Fruit fly (Drosophila melanogaster): ENCODE measurements around the gene CG2519.

CG2519 gene

DNA sequence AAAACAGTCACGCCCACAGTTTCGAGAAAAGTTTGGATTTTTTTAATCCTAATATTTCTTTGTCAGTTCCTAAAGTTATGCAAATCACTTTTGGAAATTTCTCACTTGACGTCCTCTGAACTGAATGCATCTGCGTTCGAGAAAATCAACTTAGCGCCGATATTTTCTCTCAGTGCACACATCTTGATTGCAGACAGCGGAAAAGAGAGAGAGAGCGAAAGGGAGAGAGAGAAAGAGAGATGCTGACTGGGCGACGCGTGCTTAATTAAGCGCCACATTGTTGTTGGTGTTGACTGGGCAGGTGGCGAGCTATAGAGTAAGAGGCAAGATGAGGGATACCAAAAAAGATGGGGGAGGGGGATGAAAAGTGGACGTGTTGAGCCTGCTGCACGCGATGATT lies 28.9 kb downstream of the CG2519 start (continued):
- peak; percentile 46 for TF ChIP-seq CG17829 (tag; optimal IDR thresholded peaks at IDR 0.05)
- TF ChIP-seq CG17361 (GFP tag; IDR thresholded peaks at IDR 0.05) = peak; percentile 71; the same call in 2 of the 3 replicates
- TF ChIP-seq CG18619 (GFP tag; optimal IDR thresholded peaks at IDR 0.05) = no peak
- TF ChIP-seq CG1792 (GFP tag; optimal IDR thresholded peaks at IDR 0.05) = peak; percentile 9
- TF ChIP-seq esg (GFP tag; conservative IDR thresholded peaks at IDR 0.05) = peak; percentile 34; the same call in 1 of the 2 replicates
- peak in 1 of 2 experiments; percentile 65 for TF ChIP-seq bsh (GFP tag; optimal IDR thresholded peaks at IDR 0.05)
- TF ChIP-seq p53 (GFP tag; optimal IDR thresholded peaks at IDR 0.05) = no peak
- peak; percentile 53; the same call in 1 of the 3 replicates for TF ChIP-seq CG11695 (GFP tag; IDR thresholded peaks at IDR 0.05)

DNA sequence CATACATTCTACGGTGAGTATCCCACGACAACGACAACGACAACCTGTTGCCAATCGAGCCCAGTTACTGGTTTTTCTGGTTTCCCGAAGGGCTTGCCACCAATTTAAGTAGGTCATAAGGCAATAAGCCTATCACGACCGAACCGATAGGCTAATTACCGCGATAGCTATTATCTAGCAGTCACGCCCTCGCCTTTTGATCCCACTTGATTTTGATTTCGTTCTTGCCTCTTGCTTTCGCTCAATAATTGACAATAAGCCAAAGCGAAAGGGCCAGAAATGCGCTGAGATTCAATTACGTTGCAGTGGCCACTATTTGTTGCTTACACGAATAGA lies 29.7 kb downstream of the CG2519 start:
- TF ChIP-seq stc (GFP tag; IDR thresholded peaks at IDR 0.05) (peak; percentile 21; the same call in 1 of the 2 replicates), CG2875 (GFP tag; optimal IDR thresholded peaks at IDR 0.05) (no peak), exex (tag; optimal IDR thresholded peaks at IDR 0.05) (peak; percentile 57), row (GFP tag; IDR thresholded peaks at IDR 0.05) (0 out of 3 replicates have a peak, but pooled peaks have one; percentile 16), CG10543 (GFP tag; optimal IDR thresholded peaks at IDR 0.05) (no peak), oc (tag; optimal IDR thresholded peaks at IDR 0.05) (peak; percentile 48), Vsx1 (GFP tag; optimal IDR thresholded peaks at IDR 0.05) (peak; percentile 76), grn (GFP tag; optimal IDR thresholded peaks at IDR 0.05) (peak; percentile 0), Blimp-1 (GFP tag; optimal IDR thresholded peaks at IDR 0.05) (peak; percentile 19)

DNA sequence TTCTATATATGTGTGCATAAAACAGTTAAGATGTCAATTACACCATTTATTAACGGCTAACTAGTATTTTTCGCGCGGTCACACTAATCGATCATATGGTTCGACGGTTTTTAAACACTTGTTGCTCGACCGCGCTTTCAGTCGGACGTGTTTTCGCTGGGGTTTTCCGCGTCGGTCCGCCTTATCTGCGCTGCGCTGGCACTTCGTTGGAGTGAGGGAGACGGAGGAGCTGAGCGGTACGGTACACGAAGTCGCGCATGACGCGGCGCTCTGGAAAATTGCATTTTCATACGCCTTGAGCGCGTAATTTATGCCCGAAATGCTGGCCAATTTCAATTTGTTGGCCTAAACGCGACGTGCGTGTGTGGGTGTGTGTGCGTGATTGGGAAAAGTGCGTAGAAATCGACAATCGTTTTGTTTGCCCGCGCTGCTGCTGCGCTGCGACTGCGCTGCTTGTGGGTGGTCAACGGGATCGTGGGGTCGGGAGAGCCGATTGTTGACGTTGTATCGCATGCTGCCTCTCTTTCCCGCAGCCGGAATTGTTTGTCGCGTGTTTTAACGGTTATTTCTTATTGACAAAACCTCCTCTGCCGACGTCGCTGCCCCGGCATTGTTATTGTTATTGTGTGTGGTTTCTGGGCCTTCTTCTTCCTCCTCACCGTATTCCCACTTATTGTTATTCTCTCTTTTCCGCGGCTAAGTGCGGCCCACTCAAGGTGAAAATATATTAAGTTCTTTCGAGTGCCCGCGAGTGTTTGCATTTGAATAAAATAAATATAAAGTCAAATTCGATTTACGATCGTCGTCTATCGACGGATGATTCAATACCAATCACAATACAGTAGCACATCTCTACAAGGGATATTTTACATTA lies 30.3 kb downstream of the CG2519 start, which contains the start of gene Itpr:
Itpr (plus strand) TSS at position 116 of the 874 bp plus-strand sequence.
- TF ChIP-seq CG9727 (GFP tag; optimal IDR thresholded peaks at IDR 0.05) = peak; percentile 16
- TF ChIP-seq kay (GFP tag; optimal IDR thresholded peaks at IDR 0.05) = peak; percentile 55
- peak; percentile 86 for TF ChIP-seq Med (GFP tag)
- TF ChIP-seq Jarid2 (GFP tag; optimal IDR thresholded peaks at IDR 0.05) = peak; percentile 87
- TF ChIP-seq sens (GFP tag) = peak; percentile 82
- peak; percentile 9; the same call in 1 of the 3 replicates for TF ChIP-seq Opbp (GFP tag; IDR thresholded peaks at IDR 0.05; ENCODE audit: partially characterized antibody)
- TF ChIP-seq ftz-f1 (GFP tag; optimal IDR thresholded peaks at IDR 0.05) = peak; percentile 31
- 0 out of 3 replicates have a peak, but pooled peaks have one; percentile 21 for TF ChIP-seq Aef1 (GFP tag; IDR thresholded peaks at IDR 0.05)
- peak; percentile 62 for TF ChIP-seq vvl (GFP tag; IDR thresholded peaks at IDR 0.05)
- TF ChIP-seq Kr (GFP tag; optimal IDR thresholded peaks at IDR 0.05) = no peak
- no peak for TF ChIP-seq CoRest (tag; optimal IDR thresholded peaks at IDR 0.05)
- peak; percentile 49; the same call in 1 of the 2 replicates for TF ChIP-seq CG13287 (GFP tag; IDR thresholded peaks at IDR 0.05; ENCODE audit: partially characterized antibody)
- TF ChIP-seq E2f2 (GFP tag; IDR thresholded peaks at IDR 0.05) = peak; percentile 34; the same call in 1 of the 2 replicates
- peak; percentile 100 for TF ChIP-seq Adf1 (GFP tag; IDR thresholded peaks at IDR 0.05)
- peak; percentile 32 for TF ChIP-seq CG8281 (tag; optimal IDR thresholded peaks at IDR 0.05)
- peak; percentile 55 for TF ChIP-seq sna (GFP tag; IDR thresholded peaks at IDR 0.05; ENCODE audit: partially characterized antibody)
- peak; percentile 68; the same call in 1 of the 2 replicates for TF ChIP-seq rib (GFP tag; IDR thresholded peaks at IDR 0.05)
- TF ChIP-seq sr (GFP tag; IDR thresholded peaks at IDR 0.05) = peak; percentile 41; the same call in 1 of the 3 replicates
- peak; percentile 50; the same call in 1 of the 2 replicates for TF ChIP-seq amos (GFP tag; IDR thresholded peaks at IDR 0.05; ENCODE audit: partially characterized antibody)
- peak; percentile 98 for TF ChIP-seq kah (GFP tag; optimal IDR thresholded peaks at IDR 0.05)
- TF ChIP-seq sob (GFP tag; IDR thresholded peaks at IDR 0.05) = 0 out of 2 replicates have a peak, but pooled peaks have one; percentile 45
- peak; percentile 75 for TF ChIP-seq Elba2 (GFP tag; optimal IDR thresholded peaks at IDR 0.05)
- TF ChIP-seq CG17361 (GFP tag; IDR thresholded peaks at IDR 0.05) = 0 out of 3 replicates have a peak, but pooled peaks have one; percentile 12
- peak; percentile 20 for TF ChIP-seq corto (GFP tag; optimal IDR thresholded peaks at IDR 0.05)
- TF ChIP-seq Side (GFP tag; optimal IDR thresholded peaks at IDR 0.05) = no peak
- peak; percentile 30 for TF ChIP-seq BEAF-32 (GFP tag; optimal IDR thresholded peaks at IDR 0.05)
- TF ChIP-seq CG4360 (GFP tag; IDR thresholded peaks at IDR 0.05) = peak; percentile 9; the same call in 1 of the 2 replicates
- TF ChIP-seq bcd (GFP tag; optimal IDR thresholded peaks at IDR 0.05) = peak; percentile 5
- peak; percentile 25 for TF ChIP-seq chn (GFP tag; optimal IDR thresholded peaks at IDR 0.05)

Data from whole organism, embryonic.